Worm (Caenorhabditis elegans): ENCODE data around the gene R05G6.4.
"Not testable (repeated sequence)": the region's sequence is repeated elsewhere in the genome, so short reads cannot be mapped to it uniquely, and the experiment has no call there.

R05G6.4 gene

ce11 chrIV:7554351-7554750 lies 41.3 kb downstream of the R05G6.4 start, which contains the start of gene F49E8.6:
F49E8.6 (minus strand) TSS chrIV:7554667.
- TF ChIP-seq ama-1 (optimal IDR thresholded peaks at IDR 0.05): no peak

DNA sequence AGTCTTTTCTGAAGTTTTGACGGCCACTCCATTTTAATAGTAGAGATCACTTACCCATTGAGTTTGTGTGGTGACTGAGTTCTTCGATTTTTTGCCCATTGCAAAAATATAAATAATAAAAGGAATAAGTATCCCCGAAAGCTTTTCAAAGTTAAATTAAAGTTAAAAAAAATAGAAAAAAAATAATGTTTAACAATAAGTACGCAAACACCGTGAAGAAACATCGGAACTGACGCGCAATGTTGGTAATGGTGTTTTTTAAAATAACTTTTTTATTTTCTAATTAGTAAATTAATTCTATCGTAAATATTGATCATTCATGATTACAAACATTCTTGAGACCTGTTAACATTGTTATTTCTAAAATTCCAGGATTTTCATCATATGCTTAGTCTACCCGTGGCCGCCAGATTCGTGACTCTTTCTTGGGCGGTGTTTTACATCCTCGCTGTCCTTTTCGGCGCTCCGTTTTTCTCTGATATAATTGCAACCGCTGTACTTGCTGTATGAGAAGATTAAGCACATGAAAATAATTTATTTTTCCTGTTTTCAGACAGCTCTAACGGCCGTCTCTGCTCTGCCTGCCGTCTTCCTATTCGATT lies 43.3 kb downstream of the R05G6.4 start, which contains the start of the genes F49E8.7, F49E8.8 and nprl-2:
Gene F49E8.7, minus strand, starts transcription at position 101 of the 602 bp plus-strand sequence.
Gene F49E8.8, plus strand, starts transcription at position 373 of the 602 bp plus-strand sequence.
Gene nprl-2, plus strand, starts transcription at position 552 of the 602 bp plus-strand sequence.
- TF ChIP-seq ceh-13 (GFP tag; optimal IDR thresholded peaks at IDR 0.05): no peak
- no peak for TF ChIP-seq aly-1 (tag; optimal IDR thresholded peaks at IDR 0.05)
- no peak for TF ChIP-seq tbx-37 (GFP tag; conservative IDR thresholded peaks at IDR 0.05)
- TF ChIP-seq hmg-4 (GFP tag; optimal IDR thresholded peaks at IDR 0.05): no peak
- TF ChIP-seq hmbx-1 (tag; optimal IDR thresholded peaks at IDR 0.05): no peak
- no peak for TF ChIP-seq ceh-36 (tag; optimal IDR thresholded peaks at IDR 0.05)
- TF ChIP-seq tra-4 (tag; optimal IDR thresholded peaks at IDR 0.05): no peak
- TF ChIP-seq scrt-1 (GFP tag; IDR thresholded peaks at IDR 0.05): no peak
- no peak for TF ChIP-seq flt-1 (GFP tag; IDR thresholded peaks at IDR 0.05)
- TF ChIP-seq pes-1 (GFP tag; IDR thresholded peaks at IDR 0.05): no peak
- no peak for TF ChIP-seq B0310.2 (tag; optimal IDR thresholded peaks at IDR 0.05)
- TF ChIP-seq ama-1 (optimal IDR thresholded peaks at IDR 0.05): no peak

ce11 chrIV:7558653-7559052 lies 45.6 kb downstream of the R05G6.4 start:
- TF ChIP-seq tbx-11 (GFP tag; IDR thresholded peaks at IDR 0.05) (no peak), aly-1 (tag; optimal IDR thresholded peaks at IDR 0.05) (no peak), pes-1 (GFP tag; IDR thresholded peaks at IDR 0.05) (no peak), sea-1 (GFP tag; conservative IDR thresholded peaks at IDR 0.05) (no peak), ceh-13 (GFP tag; optimal IDR thresholded peaks at IDR 0.05) (no peak), flt-1 (GFP tag; IDR thresholded peaks at IDR 0.05) (no peak), ceh-36 (tag; optimal IDR thresholded peaks at IDR 0.05) (no peak), ama-1 (optimal IDR thresholded peaks at IDR 0.05) (no peak), hmbx-1 (tag; optimal IDR thresholded peaks at IDR 0.05) (no peak), tra-4 (tag; optimal IDR thresholded peaks at IDR 0.05) (no peak), F13C5.2 (tag; optimal IDR thresholded peaks at IDR 0.05) (no peak), tbx-37 (GFP tag; conservative IDR thresholded peaks at IDR 0.05) (no peak), hnd-1 (tag; optimal IDR thresholded peaks at IDR 0.05) (no peak), scrt-1 (GFP tag; IDR thresholded peaks at IDR 0.05) (no peak), hmg-4 (GFP tag; optimal IDR thresholded peaks at IDR 0.05) (no peak), B0310.2 (tag; optimal IDR thresholded peaks at IDR 0.05) (no peak), ets-7 (tag; optimal IDR thresholded peaks at IDR 0.05) (no peak)

DNA sequence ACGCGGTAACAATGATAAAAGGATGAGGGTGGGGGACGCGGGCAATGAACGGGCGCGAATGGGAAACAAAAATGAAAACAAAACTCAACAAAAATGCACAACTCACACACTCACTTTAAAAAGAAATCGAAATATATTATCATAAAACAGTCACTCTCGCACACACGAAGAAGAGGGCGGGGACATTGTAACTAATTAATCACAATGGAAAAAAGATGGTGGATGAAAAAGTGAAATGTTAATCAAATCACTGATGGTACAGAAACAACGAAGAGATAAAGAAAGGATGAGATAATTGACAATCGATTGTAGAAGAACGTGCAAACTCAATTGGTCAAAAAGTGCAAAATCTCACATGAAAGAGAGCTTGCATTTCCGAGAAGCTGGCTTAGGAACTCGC lies 46.2 kb downstream of the R05G6.4 start:
- TF ChIP-seq tbx-37 (GFP tag; conservative IDR thresholded peaks at IDR 0.05) (no peak), flt-1 (GFP tag; IDR thresholded peaks at IDR 0.05) (no peak), tra-4 (tag; optimal IDR thresholded peaks at IDR 0.05) (no peak), hnd-1 (tag; optimal IDR thresholded peaks at IDR 0.05) (no peak), ama-1 (optimal IDR thresholded peaks at IDR 0.05) (no peak), ceh-13 (GFP tag; optimal IDR thresholded peaks at IDR 0.05) (no peak), scrt-1 (GFP tag; IDR thresholded peaks at IDR 0.05) (no peak), ets-7 (tag; optimal IDR thresholded peaks at IDR 0.05) (no peak), pes-1 (GFP tag; IDR thresholded peaks at IDR 0.05) (no peak), F13C5.2 (tag; optimal IDR thresholded peaks at IDR 0.05) (no peak), sea-1 (GFP tag; conservative IDR thresholded peaks at IDR 0.05) (no peak)

DNA sequence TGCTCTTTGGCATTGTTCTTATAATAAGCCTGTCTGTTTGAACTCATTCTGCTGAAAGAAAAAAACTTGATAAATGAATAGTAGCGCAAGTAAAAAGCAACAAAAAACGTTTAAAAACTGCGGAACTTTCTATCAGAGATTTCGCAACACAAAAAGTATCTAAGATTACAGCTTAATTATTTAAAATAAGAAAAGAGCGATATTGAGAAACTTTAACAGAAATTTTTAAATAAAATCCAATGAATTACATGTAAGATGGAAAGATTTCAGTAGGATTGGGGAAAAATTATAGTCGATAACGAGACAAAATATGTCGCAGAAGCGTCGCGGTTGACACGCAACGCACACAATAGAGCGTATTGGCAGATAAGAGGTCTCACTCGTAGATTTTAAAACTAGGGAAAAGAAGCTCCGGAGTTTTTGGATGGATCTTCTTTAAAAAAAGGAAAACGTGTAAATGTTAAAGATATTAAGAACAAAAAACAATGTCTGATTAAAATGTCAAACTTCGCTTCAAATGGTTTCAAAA lies 48.6 kb downstream of the R05G6.4 start, which contains the start of gene ima-3:
Gene ima-3, minus strand, starts transcription at position 51 of the 529 bp plus-strand sequence.
- 0 out of 2 replicates have a peak, but pooled peaks have one; percentile 21 for TF ChIP-seq tbx-37 (GFP tag; conservative IDR thresholded peaks at IDR 0.05)
- no peak for TF ChIP-seq ceh-36 (tag; optimal IDR thresholded peaks at IDR 0.05)

DNA sequence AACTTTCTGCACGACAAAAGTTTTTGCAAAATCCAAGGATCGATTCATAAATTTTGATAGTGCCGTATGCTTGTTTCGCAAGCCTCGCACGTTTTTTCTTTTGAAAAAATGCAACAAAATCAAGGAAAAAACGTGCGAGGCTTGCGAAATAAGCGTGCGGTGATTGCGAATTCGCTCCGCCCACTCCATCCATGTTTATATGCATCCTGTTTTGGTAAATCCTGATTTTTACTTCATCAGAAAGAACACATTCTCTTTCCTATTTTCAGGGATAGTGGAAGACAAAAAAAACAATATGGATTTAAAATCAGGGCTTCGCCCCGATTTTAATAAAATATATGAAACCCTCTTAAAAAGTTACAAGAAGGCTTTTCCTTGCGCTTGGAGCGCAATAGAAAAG lies 50.8 kb downstream of the R05G6.4 start, which contains the start of gene F32E10.9:
Gene F32E10.9, minus strand, starts transcription at position 101 of the 400 bp plus-strand sequence.
- TF ChIP-seq aly-1 (tag; optimal IDR thresholded peaks at IDR 0.05); sea-1 (GFP tag; conservative IDR thresholded peaks at IDR 0.05); B0310.2 (tag; optimal IDR thresholded peaks at IDR 0.05): not testable (repeated sequence)
